Fruit fly (Drosophila melanogaster): Measurements from ENCODE around the gene RpL17.

The RpL17 gene

dm6 chrX:6744088-6744487 lies at the start of gene RpL17:
Gene RpL17, minus strand, starts transcription at chrX:6744238.
- peak; percentile 90 for TF ChIP-seq schlank (tag; optimal IDR thresholded peaks at IDR 0.05)
- no peak for TF ChIP-seq tna (GFP tag; IDR thresholded peaks at IDR 0.05; ENCODE audit: partially characterized antibody)
- no peak for TF ChIP-seq Six4 (GFP tag; optimal IDR thresholded peaks at IDR 0.05)
- TF ChIP-seq CG8359 (GFP tag; optimal IDR thresholded peaks at IDR 0.05; ENCODE audit: borderline replicate concordance), result peak; percentile 68
- TF ChIP-seq CG42726 (GFP tag; IDR thresholded peaks at IDR 0.05; ENCODE audit: partially characterized antibody), result peak; percentile 52; the same call in 1 of the 2 replicates
- TF ChIP-seq Trl (optimal IDR thresholded peaks at IDR 0.05), result no peak
- peak; percentile 91 for TF ChIP-seq Trl (GFP tag; optimal IDR thresholded peaks at IDR 0.05)
- TF ChIP-seq CG4707 (GFP tag; optimal IDR thresholded peaks at IDR 0.05), result peak; percentile 84
- peak; percentile 82 for TF ChIP-seq lmd (GFP tag; IDR thresholded peaks at IDR 0.05)
- peak; percentile 77 for TF ChIP-seq NK7.1 (GFP tag; optimal IDR thresholded peaks at IDR 0.05)
- TF ChIP-seq ab (GFP tag; optimal IDR thresholded peaks at IDR 0.05), result peak; percentile 33
- peak; percentile 42; the same call in 1 of the 2 replicates for TF ChIP-seq gt (GFP tag; IDR thresholded peaks at IDR 0.05)
- TF ChIP-seq hbn (GFP tag; IDR thresholded peaks at IDR 0.05; ENCODE audit: partially characterized antibody), result 0 out of 2 replicates have a peak, but pooled peaks have one; percentile 24
- peak; percentile 87 for TF ChIP-seq onecut (GFP tag; IDR thresholded peaks at IDR 0.05)
- peak; percentile 44; the same call in 1 of the 3 replicates for TF ChIP-seq knrl (GFP tag; IDR thresholded peaks at IDR 0.05; ENCODE audit: partially characterized antibody)
- TF ChIP-seq otp (GFP tag; IDR thresholded peaks at IDR 0.05), result peak; percentile 90
- TF ChIP-seq gfzf (GFP tag; optimal IDR thresholded peaks at IDR 0.05), result peak; percentile 92
- TF ChIP-seq CG7357 (GFP tag; IDR thresholded peaks at IDR 0.05), result peak; percentile 48; the same call in 1 of the 3 replicates
- no peak for TF ChIP-seq corto (GFP tag; optimal IDR thresholded peaks at IDR 0.05)
- TF ChIP-seq CG3065 (GFP tag; optimal IDR thresholded peaks at IDR 0.05), result peak; percentile 67
- TF ChIP-seq btn (GFP tag; optimal IDR thresholded peaks at IDR 0.05), result peak; percentile 73
- TF ChIP-seq CG31441 (GFP tag; IDR thresholded peaks at IDR 0.05), result peak; percentile 72; the same call in 1 of the 2 replicates
- TF ChIP-seq CG12071 (GFP tag; optimal IDR thresholded peaks at IDR 0.05), result peak; percentile 83
- peak; percentile 58; the same call in 1 of the 2 replicates for TF ChIP-seq CG4404 (GFP tag; IDR thresholded peaks at IDR 0.05)
- peak; percentile 53; the same call in 1 of the 2 replicates for TF ChIP-seq wdn (GFP tag; IDR thresholded peaks at IDR 0.05)
- TF ChIP-seq CG15479 (GFP tag; optimal IDR thresholded peaks at IDR 0.05), result no peak
- no peak for TF ChIP-seq cg (GFP tag; optimal IDR thresholded peaks at IDR 0.05)
- peak; percentile 84 for TF ChIP-seq ara (GFP tag; IDR thresholded peaks at IDR 0.05)
- TF ChIP-seq Jarid2 (GFP tag; optimal IDR thresholded peaks at IDR 0.05), result peak; percentile 58
- TF ChIP-seq Atf-2 (GFP tag; optimal IDR thresholded peaks at IDR 0.05), result peak; percentile 65
- TF ChIP-seq ftz-f1 (GFP tag; optimal IDR thresholded peaks at IDR 0.05), result peak; percentile 68
- TF ChIP-seq dmrt99B (tag; optimal IDR thresholded peaks at IDR 0.05), result peak; percentile 63
- no peak for TF ChIP-seq jigr1 (GFP tag; IDR thresholded peaks at IDR 0.05)
- TF ChIP-seq wek (GFP tag; optimal IDR thresholded peaks at IDR 0.05), result peak; percentile 91
- peak; percentile 87 for TF ChIP-seq gro (GFP tag; optimal IDR thresholded peaks at IDR 0.05)
- peak; percentile 50 for TF ChIP-seq Blimp-1 (GFP tag; optimal IDR thresholded peaks at IDR 0.05)
- TF ChIP-seq CG13624 (GFP tag; optimal IDR thresholded peaks at IDR 0.05), result peak; percentile 93
- peak; percentile 53 for TF ChIP-seq CG17802 (tag; optimal IDR thresholded peaks at IDR 0.05)
- TF ChIP-seq h (optimal IDR thresholded peaks at IDR 0.05), result no peak
- TF ChIP-seq Dbx (GFP tag; IDR thresholded peaks at IDR 0.05), result peak; percentile 92
- peak; percentile 65 for TF ChIP-seq ssp (GFP tag; IDR thresholded peaks at IDR 0.05)
- TF ChIP-seq CG18764 (GFP tag; optimal IDR thresholded peaks at IDR 0.05), result peak; percentile 75
- TF ChIP-seq odd (GFP tag; optimal IDR thresholded peaks at IDR 0.05), result peak; percentile 90
- no peak for TF ChIP-seq CG7963 (GFP tag; IDR thresholded peaks at IDR 0.05; ENCODE audit: partially characterized antibody)
- TF ChIP-seq CG3838 (GFP tag; optimal IDR thresholded peaks at IDR 0.05), result peak; percentile 62
- TF ChIP-seq CG8388 (GFP tag; optimal IDR thresholded peaks at IDR 0.05), result peak; percentile 70
- TF ChIP-seq ro (GFP tag; IDR thresholded peaks at IDR 0.05), result no peak
- TF ChIP-seq Awh (GFP tag; IDR thresholded peaks at IDR 0.05), result peak; percentile 87
- no peak for TF ChIP-seq Lpt (GFP tag; optimal IDR thresholded peaks at IDR 0.05)
- peak; percentile 95 for TF ChIP-seq CG17912 (GFP tag; optimal IDR thresholded peaks at IDR 0.05)
- TF ChIP-seq CG2120 (GFP tag; optimal IDR thresholded peaks at IDR 0.05), result peak; percentile 75

Measured in whole organism, embryonic.